Fruit fly (Drosophila melanogaster): ENCODE results near the gene Marf.

Marf gene

dm6 chrX:6357456-6358007 lies 8.2 kb upstream of the Marf start (continued):
- TF ChIP-seq Drgx (GFP tag; IDR thresholded peaks at IDR 0.05) (peak; percentile 10; the same call in 1 of the 2 replicates), CG10979 (tag; optimal IDR thresholded peaks at IDR 0.05) (no peak), pho (GFP tag; optimal IDR thresholded peaks at IDR 0.05) (no peak), CG2875 (GFP tag; optimal IDR thresholded peaks at IDR 0.05) (no peak), Antp (GFP tag; optimal IDR thresholded peaks at IDR 0.05) (no peak), tap (tag; optimal IDR thresholded peaks at IDR 0.05) (no peak)

- TF ChIP-seq az2 (GFP tag; optimal IDR thresholded peaks at IDR 0.05) (no peak), CG17568 (GFP tag; optimal IDR thresholded peaks at IDR 0.05) (no peak), Pdp1 (GFP tag; optimal IDR thresholded peaks at IDR 0.05) (peak in 1 of 2 experiments; percentile 17), lab (GFP tag; optimal IDR thresholded peaks at IDR 0.05) (no peak)
These were observed 7.6 kb upstream of the Marf start for dm6 chrX:6358198-6358597.

dm6 chrX:6361215-6361614 lies 4.5 kb upstream of the Marf start:
- TF ChIP-seq lilli (GFP tag; optimal IDR thresholded peaks at IDR 0.05) (no peak), wdn (GFP tag; IDR thresholded peaks at IDR 0.05) (no peak), Chrac-16 (GFP tag; optimal IDR thresholded peaks at IDR 0.05) (no peak), bbx (GFP tag; IDR thresholded peaks at IDR 0.05; ENCODE audit: partially characterized antibody) (peak; percentile 37; the same call in 1 of the 2 replicates), hth (optimal IDR thresholded peaks at IDR 0.05) (no peak), CG13287 (GFP tag; IDR thresholded peaks at IDR 0.05; ENCODE audit: partially characterized antibody) (peak; percentile 48; the same call in 1 of the 2 replicates), pnt (GFP tag; optimal IDR thresholded peaks at IDR 0.05) (no peak), CG6791 (GFP tag; IDR thresholded peaks at IDR 0.05; ENCODE audit: partially characterized antibody) (peak; percentile 48; the same call in 2 of the 3 replicates), chinmo (GFP tag; IDR thresholded peaks at IDR 0.05; ENCODE audit: partially characterized antibody) (0 out of 4 replicates have a peak, but pooled peaks have one; percentile 12), CG8478 (optimal IDR thresholded peaks at IDR 0.05) (no peak), dm (GFP tag; optimal IDR thresholded peaks at IDR 0.05) (no peak), CG13624 (GFP tag; optimal IDR thresholded peaks at IDR 0.05) (no peak), crc (GFP tag; optimal IDR thresholded peaks at IDR 0.05) (no peak), Aef1 (GFP tag; IDR thresholded peaks at IDR 0.05) (no peak), CHES-1-like (GFP tag; optimal IDR thresholded peaks at IDR 0.05) (no peak), sim (GFP tag; IDR thresholded peaks at IDR 0.05) (no peak), ems (GFP tag; optimal IDR thresholded peaks at IDR 0.05) (no peak), nmo (GFP tag; optimal IDR thresholded peaks at IDR 0.05) (no peak), Mrtf (GFP tag; IDR thresholded peaks at IDR 0.05) (no peak), org-1 (GFP tag; optimal IDR thresholded peaks at IDR 0.05) (no peak), Meics (GFP tag; optimal IDR thresholded peaks at IDR 0.05) (peak; percentile 77), seq (GFP tag; IDR thresholded peaks at IDR 0.05) (no peak), emc (GFP tag; optimal IDR thresholded peaks at IDR 0.05) (no peak), CG10366 (GFP tag; IDR thresholded peaks at IDR 0.05) (no peak), Ravus (GFP tag; IDR thresholded peaks at IDR 0.05) (no peak), zen2 (GFP tag; IDR thresholded peaks at IDR 0.05; ENCODE audit: partially characterized antibody) (peak; percentile 29; the same call in 2 of the 3 replicates), maf-S (GFP tag; optimal IDR thresholded peaks at IDR 0.05) (no peak), mld (GFP tag; IDR thresholded peaks at IDR 0.05; ENCODE audit: partially characterized antibody) (no peak), Elba2 (GFP tag; optimal IDR thresholded peaks at IDR 0.05) (no peak), CG9817 (tag; optimal IDR thresholded peaks at IDR 0.05) (no peak), sug (tag; optimal IDR thresholded peaks at IDR 0.05) (no peak), CG11723 (GFP tag; optimal IDR thresholded peaks at IDR 0.05) (no peak), CG16813 (GFP tag; IDR thresholded peaks at IDR 0.05; ENCODE audit: partially characterized antibody) (peak; percentile 44; the same call in 2 of the 3 replicates), hbn (GFP tag; IDR thresholded peaks at IDR 0.05; ENCODE audit: partially characterized antibody) (peak; percentile 23; the same call in 1 of the 2 replicates), Deaf1 (tag; optimal IDR thresholded peaks at IDR 0.05) (no peak), C15 (GFP tag; IDR thresholded peaks at IDR 0.05) (no peak), Doc3 (GFP tag; IDR thresholded peaks at IDR 0.05; ENCODE audit: partially characterized antibody) (peak; percentile 34; the same call in 1 of the 3 replicates), CG1529 (GFP tag; optimal IDR thresholded peaks at IDR 0.05) (no peak)

All from whole organism, embryonic.